Fruit fly (Drosophila melanogaster) whole organism, pupa: ENCODE measurements around the gene Adhr.
A peak's percentile ranks its signal among the peaks of the same experiment; 100 is the strongest.

Experiments
- Snoo ChIP-seq: fragments of 200-800 bp; sonication (Bioruptor generic); optimal IDR thresholded peaks from 3 replicates; lab custom pipeline; 2017; ENCODE audit warnings: missing biosample characterization, mild to moderate bottlenecking, missing genetic modification characterization, inconsistent platforms
- gl ChIP-seq: fragments of 200-800 bp; sonication (Bioruptor generic); optimal IDR thresholded peaks from 2 replicates; lab custom pipeline; 2018; ENCODE audit warnings: missing biosample characterization, mild to moderate bottlenecking, missing genetic modification characterization

DNA sequence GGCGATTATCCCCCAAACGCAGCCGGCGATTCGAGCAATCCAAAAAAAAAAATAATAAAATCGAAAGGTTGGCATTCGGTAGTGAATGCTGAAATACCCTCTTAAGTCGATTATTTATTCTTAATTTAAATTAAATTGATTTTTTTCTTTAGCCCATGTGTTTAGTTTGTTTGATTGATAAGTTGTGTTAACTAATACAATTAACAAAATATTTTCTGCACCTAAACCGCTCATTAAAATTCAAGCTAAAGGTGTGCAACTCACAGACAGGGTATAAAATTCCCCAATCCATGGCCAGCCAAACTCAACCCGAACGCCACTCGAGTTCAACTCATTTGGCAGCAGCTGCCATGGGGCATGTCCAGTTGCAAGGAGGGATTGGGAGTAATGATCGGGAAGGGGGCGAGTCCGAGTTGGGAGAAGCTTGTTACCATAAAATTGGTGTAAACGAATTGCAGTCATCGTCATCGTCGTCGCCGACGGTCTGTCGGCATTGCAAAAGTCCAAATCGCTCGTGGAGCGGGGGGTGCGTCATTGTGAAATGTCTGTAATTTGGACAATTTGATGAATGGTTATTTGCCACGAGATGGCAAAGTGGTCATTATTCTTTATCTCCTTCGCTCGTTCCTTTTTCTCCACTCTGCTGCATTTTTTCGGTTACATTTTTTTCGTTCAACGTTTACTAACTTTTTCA is 42.0 kb upstream of the Adhr start:
- TF ChIP-seq Snoo (tag; lab: Kevin White, UChicago) (peak; percentile 79), gl (tag; lab: Kevin White, UChicago) (no peak)
